Worm (Caenorhabditis elegans) whole organism, L4/young adult: ENCODE data around the gene ZK154.5.

Source experiments
- W03F9.2 ChIP-seq: fragments of 150-350 bp; optimal IDR thresholded peaks from 2 replicates; lab custom pipeline; 2014; ENCODE audit warnings: missing biosample characterization, missing genetic modification characterization
- dao-5 ChIP-seq: sonication (generic microtip); optimal IDR thresholded peaks from 2 replicates; lab custom pipeline; 2016; ENCODE audit warnings: missing genotype, missing genetic modification characterization, moderate library complexity, missing compliant biosample characterization
- him-1 ChIP-seq: sonication (generic microtip); optimal IDR thresholded peaks from 2 replicates; lab custom pipeline; 2016; ENCODE audit warnings: missing genotype, missing genetic modification reagents, missing genetic modification characterization, missing compliant biosample characterization

DNA sequence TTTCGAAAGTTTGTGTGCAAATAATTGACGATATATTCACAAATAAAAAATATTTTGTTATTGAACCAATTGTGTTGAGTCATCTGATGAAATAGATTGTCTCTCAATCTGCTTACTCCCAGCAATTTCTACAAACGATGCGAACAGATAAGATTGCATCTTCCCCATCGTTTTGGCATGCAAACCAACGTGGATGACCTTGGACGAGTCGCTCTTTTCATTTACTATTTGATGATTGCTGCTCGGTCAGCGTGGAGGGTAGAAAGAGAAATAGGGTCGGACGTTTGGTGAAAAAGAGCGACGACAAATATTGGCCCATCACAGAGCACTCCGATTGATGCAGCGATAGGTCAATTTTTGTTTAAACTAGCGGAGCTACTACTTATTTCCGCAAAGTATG is 38.0 kb upstream of the ZK154.5 start:
- TF ChIP-seq W03F9.2 (tag; lab: Kevin White, UChicago) (no peak), him-1 (tag; lab: Kevin White, UChicago) (no peak), dao-5 (tag; lab: Kevin White, UChicago) (no peak)
